Fruit fly (Drosophila melanogaster): ENCODE results near the gene CG43925.

Gene CG43925

DNA sequence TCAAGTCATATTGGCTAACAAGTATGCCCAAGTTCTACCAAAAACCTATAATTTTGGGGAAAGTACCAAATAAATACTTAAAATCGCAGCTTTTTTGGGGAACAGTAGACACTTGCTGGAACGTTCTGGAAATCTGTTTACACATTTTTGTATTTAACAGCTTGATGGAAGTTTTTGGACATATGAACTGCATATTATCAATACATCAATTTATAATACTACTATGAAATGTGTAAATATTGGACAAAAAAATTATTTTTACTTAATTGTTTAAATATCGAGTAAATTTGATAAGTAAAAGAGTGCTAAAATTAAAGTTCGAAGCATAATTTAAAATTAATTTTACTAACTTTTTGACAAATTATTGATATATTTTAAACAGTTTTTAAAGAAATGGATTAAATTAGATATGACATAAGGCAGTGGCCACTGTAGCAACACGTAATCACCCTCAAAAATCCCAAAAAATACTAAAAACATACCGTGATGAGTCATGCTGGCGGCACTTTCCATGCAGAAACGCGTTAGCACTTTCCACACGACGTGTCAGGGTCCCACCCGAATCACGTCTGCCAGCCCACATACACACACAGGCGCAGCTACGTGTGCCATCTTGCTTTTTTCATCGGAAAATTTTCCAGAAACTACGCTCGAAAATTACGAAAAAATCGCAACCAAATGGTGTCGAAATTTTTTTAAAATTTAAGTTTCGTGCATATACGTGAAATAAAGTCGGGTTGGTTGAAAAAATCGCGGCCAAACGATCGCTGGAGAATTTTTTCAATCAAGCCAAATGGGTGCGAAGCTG lies 11.0 kb upstream of the CG43925 start, which contains the start of gene Sirt1:
Gene Sirt1, plus strand, starts transcription at position 571 of the 808 bp plus-strand sequence.
- TF ChIP-seq CG14711 (tag; optimal IDR thresholded peaks at IDR 0.05) (peak; percentile 79), CG33017 (tag; optimal IDR thresholded peaks at IDR 0.05) (peak; percentile 73), ovo (GFP tag; optimal IDR thresholded peaks at IDR 0.05) (peak; percentile 55), Hr96 (GFP tag; optimal IDR thresholded peaks at IDR 0.05) (no peak), Mnt (GFP tag; optimal IDR thresholded peaks at IDR 0.05) (peak; percentile 82), Clk (GFP tag; optimal IDR thresholded peaks at IDR 0.05) (no peak), CG5204 (GFP tag; optimal IDR thresholded peaks at IDR 0.05) (no peak), pad (GFP tag; optimal IDR thresholded peaks at IDR 0.05) (peak; percentile 76), Crg-1 (GFP tag; optimal IDR thresholded peaks at IDR 0.05) (peak; percentile 23), toe (GFP tag; optimal IDR thresholded peaks at IDR 0.05) (no peak), CG7045 (GFP tag; optimal IDR thresholded peaks at IDR 0.05) (peak; percentile 79), tj (GFP tag; optimal IDR thresholded peaks at IDR 0.05) (no peak), bab1 (GFP tag; optimal IDR thresholded peaks at IDR 0.05) (peak; percentile 43), CG1620 (GFP tag; optimal IDR thresholded peaks at IDR 0.05) (peak; percentile 46), CG11617 (GFP tag; optimal IDR thresholded peaks at IDR 0.05) (peak; percentile 85), CG7101 (tag; optimal IDR thresholded peaks at IDR 0.05) (peak; percentile 86), CG12768 (GFP tag; optimal IDR thresholded peaks at IDR 0.05) (peak; percentile 78), cic (GFP tag; optimal IDR thresholded peaks at IDR 0.05) (peak; percentile 88), kay (GFP tag; ENCODE audit: borderline replicate concordance) (peak; percentile 99), cnc (optimal IDR thresholded peaks at IDR 0.05) (peak in 1 of 2 experiments; percentile 12)

DNA sequence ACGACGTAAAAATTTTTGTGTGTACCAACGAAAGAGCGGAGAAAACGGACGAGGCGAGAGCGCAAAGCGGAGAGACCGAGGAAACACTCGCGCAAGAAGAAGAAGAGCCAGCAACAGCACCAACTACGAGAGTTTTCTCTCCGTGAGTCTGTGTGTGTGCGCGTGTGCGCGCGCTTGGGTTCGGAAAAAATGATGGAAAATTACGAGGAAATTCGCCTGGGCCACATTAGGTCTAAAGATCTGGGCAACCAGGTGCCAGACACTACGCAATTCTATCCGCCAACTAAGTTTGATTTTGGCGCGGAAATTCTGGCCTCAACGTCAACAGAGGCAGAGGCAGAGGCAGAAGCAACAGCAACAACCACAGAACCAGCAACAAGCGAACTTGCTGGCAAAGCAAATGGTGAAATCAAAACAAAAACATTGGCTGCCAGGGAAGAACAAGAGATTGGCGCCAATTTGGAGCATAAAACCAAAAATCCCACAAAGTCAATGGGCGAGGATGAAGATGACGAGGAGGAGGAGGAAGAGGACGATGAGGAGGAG lies 10.3 kb upstream of the CG43925 start, which contains the start of gene DnaJ-H:
Gene DnaJ-H, minus strand, starts transcription at position 271 of the 546 bp plus-strand sequence.
- TF ChIP-seq CG14711 (tag; optimal IDR thresholded peaks at IDR 0.05): no peak
- peak; percentile 37 for TF ChIP-seq Mnt (GFP tag; optimal IDR thresholded peaks at IDR 0.05)
- TF ChIP-seq CG1620 (GFP tag; optimal IDR thresholded peaks at IDR 0.05): no peak
- TF ChIP-seq cic (GFP tag; optimal IDR thresholded peaks at IDR 0.05): peak; percentile 60
- TF ChIP-seq tj (GFP tag; optimal IDR thresholded peaks at IDR 0.05): peak; percentile 88

DNA sequence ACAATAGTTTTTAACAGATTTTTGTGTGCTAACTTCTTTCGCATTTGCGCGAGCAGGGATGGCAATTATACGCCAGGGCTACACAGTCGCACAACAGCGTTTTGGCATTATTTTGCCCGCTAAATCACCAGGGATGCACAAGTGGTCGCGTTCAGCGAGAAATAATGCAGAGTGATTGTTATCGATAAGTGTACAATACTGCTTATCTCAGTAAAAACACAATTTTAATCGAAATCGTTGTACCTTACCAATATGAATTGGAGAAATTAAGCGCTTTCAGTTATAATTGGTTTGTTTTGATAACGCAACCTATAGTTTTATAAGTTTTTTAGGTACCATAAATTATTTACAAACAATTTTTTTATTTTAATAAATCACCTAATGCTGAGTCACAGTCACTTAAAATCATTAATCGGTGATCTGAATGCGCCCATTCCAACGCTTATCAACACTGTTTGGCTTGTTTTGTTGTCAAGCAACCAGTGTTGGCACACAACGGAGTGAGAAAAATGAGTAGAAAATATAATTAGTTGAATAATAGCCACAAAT lies 552 bp downstream of the CG43925 start, which contains the start of the genes Sfmbt and CG5439:
Gene Sfmbt, minus strand, starts transcription at position 85 of the 549 bp plus-strand sequence.
Gene CG5439, plus strand, starts transcription at position 450 of the 549 bp plus-strand sequence.
- TF ChIP-seq CG1620 (GFP tag; optimal IDR thresholded peaks at IDR 0.05) (peak; percentile 91), CG7045 (GFP tag; optimal IDR thresholded peaks at IDR 0.05) (peak; percentile 82), kay (GFP tag; ENCODE audit: borderline replicate concordance) (no peak), CG7101 (tag; optimal IDR thresholded peaks at IDR 0.05) (peak; percentile 83), cnc (optimal IDR thresholded peaks at IDR 0.05) (peak in 1 of 2 experiments; percentile 80), bab1 (GFP tag; optimal IDR thresholded peaks at IDR 0.05) (peak; percentile 85), Clk (GFP tag; optimal IDR thresholded peaks at IDR 0.05) (peak; percentile 88), CG11617 (GFP tag; optimal IDR thresholded peaks at IDR 0.05) (peak; percentile 88), Mnt (GFP tag; optimal IDR thresholded peaks at IDR 0.05) (peak; percentile 81), cic (GFP tag; optimal IDR thresholded peaks at IDR 0.05) (peak; percentile 57), CG33017 (tag; optimal IDR thresholded peaks at IDR 0.05) (peak; percentile 82), ovo (GFP tag; optimal IDR thresholded peaks at IDR 0.05) (peak; percentile 74), tj (GFP tag; optimal IDR thresholded peaks at IDR 0.05) (peak; percentile 93), CG14711 (tag; optimal IDR thresholded peaks at IDR 0.05) (peak; percentile 74), CG5204 (GFP tag; optimal IDR thresholded peaks at IDR 0.05) (no peak), Crg-1 (GFP tag; optimal IDR thresholded peaks at IDR 0.05) (peak; percentile 83), CG12768 (GFP tag; optimal IDR thresholded peaks at IDR 0.05) (peak; percentile 85), Hr96 (GFP tag; optimal IDR thresholded peaks at IDR 0.05) (peak; percentile 88), toe (GFP tag; optimal IDR thresholded peaks at IDR 0.05) (peak; percentile 95), pad (GFP tag; optimal IDR thresholded peaks at IDR 0.05) (peak; percentile 80)

DNA sequence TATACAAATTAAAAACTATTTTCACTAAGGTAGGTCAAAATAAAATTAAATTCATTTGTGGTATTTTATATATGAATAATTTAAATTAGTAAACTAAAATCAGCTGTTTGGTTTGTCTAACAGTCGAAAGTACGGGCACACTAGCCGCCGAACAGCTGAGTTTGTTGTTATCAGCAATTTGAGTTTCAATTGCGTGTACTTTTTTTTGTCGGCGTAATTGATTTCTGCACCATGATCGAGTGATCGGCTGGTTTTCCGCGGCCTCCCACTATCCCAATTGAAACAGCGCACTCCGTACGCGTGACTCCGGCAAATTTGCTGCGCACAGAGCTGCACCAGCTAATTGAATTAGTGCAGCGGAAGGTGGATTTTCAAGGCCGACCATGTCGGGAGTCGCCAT lies 2.9 kb downstream of the CG43925 start, which contains the start of gene Alg7:
Gene Alg7, plus strand, starts transcription at position 153 of the 400 bp plus-strand sequence.
- TF ChIP-seq CG7045 (GFP tag; optimal IDR thresholded peaks at IDR 0.05) (no peak), bab1 (GFP tag; optimal IDR thresholded peaks at IDR 0.05) (peak; percentile 49), CG12768 (GFP tag; optimal IDR thresholded peaks at IDR 0.05) (no peak), CG14711 (tag; optimal IDR thresholded peaks at IDR 0.05) (no peak), CG1620 (GFP tag; optimal IDR thresholded peaks at IDR 0.05) (no peak), tj (GFP tag; optimal IDR thresholded peaks at IDR 0.05) (peak; percentile 45), pad (GFP tag; optimal IDR thresholded peaks at IDR 0.05) (no peak)

DNA sequence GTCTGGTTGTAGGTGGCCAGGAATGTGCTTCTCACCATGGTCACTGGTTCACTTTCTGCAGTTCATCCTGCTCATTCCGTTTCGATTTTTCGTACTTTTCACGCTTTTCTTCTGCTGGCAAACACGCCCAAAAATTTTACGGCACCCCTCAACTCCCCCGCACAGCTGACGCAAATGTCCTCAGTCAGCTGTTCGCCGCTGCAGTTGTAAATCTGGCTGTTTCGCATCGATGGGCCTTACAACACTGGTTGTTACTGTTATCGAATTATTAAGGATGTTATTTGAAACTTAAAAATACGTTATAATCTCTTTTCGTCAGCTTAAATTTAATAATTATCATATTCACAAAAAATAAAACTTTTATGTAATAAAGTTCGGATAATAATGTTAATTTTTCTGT lies 6.2 kb downstream of the CG43925 start, which contains the start of gene Mgat3:
Gene Mgat3, minus strand, starts transcription at position 182 of the 400 bp plus-strand sequence.
- TF ChIP-seq CG7101 (tag; optimal IDR thresholded peaks at IDR 0.05): no peak
- no peak for TF ChIP-seq Crg-1 (GFP tag; optimal IDR thresholded peaks at IDR 0.05)
- TF ChIP-seq Mnt (GFP tag; optimal IDR thresholded peaks at IDR 0.05): no peak
- TF ChIP-seq toe (GFP tag; optimal IDR thresholded peaks at IDR 0.05): no peak
- no peak for TF ChIP-seq Hr96 (GFP tag; optimal IDR thresholded peaks at IDR 0.05)
- no peak for TF ChIP-seq ovo (GFP tag; optimal IDR thresholded peaks at IDR 0.05)
- TF ChIP-seq CG11617 (GFP tag; optimal IDR thresholded peaks at IDR 0.05): no peak
- no peak for TF ChIP-seq kay (GFP tag; ENCODE audit: borderline replicate concordance)
- no peak for TF ChIP-seq CG1620 (GFP tag; optimal IDR thresholded peaks at IDR 0.05)
- TF ChIP-seq CG12768 (GFP tag; optimal IDR thresholded peaks at IDR 0.05): no peak
- TF ChIP-seq pad (GFP tag; optimal IDR thresholded peaks at IDR 0.05): no peak
- TF ChIP-seq CG33017 (tag; optimal IDR thresholded peaks at IDR 0.05): no peak
- no peak for TF ChIP-seq Clk (GFP tag; optimal IDR thresholded peaks at IDR 0.05)
- TF ChIP-seq CG5204 (GFP tag; optimal IDR thresholded peaks at IDR 0.05): no peak
- TF ChIP-seq CG7045 (GFP tag; optimal IDR thresholded peaks at IDR 0.05): no peak
- TF ChIP-seq cnc (optimal IDR thresholded peaks at IDR 0.05): no peak
- TF ChIP-seq tj (GFP tag; optimal IDR thresholded peaks at IDR 0.05): no peak

Data from whole organism, adult.